Fruit fly (Drosophila melanogaster) whole organism, wandering third instar larva: ENCODE data around the gene CG17141.

Source experiments
- Abd-B ChIP-seq: fragments of >200 bp; optimal IDR thresholded peaks from 2 replicates; lab custom pipeline; 2017; ENCODE audit warnings: missing biosample characterization, missing genetic modification characterization
- CG32264 ChIP-seq: fragments of 200-800 bp; sonication (Bioruptor generic); optimal IDR thresholded peaks from 2 replicates; lab custom pipeline; 2016; ENCODE audit warnings: missing biosample characterization, missing genetic modification characterization
- CG9705 ChIP-seq: fragments of 200-800 bp; sonication (Bioruptor generic); optimal IDR thresholded peaks from 2 replicates; lab custom pipeline; 2018; ENCODE audit warnings: missing biosample characterization, mild to moderate bottlenecking, missing genetic modification characterization
- CrebA ChIP-seq: fragments of 200-800 bp; sonication (Bioruptor generic); optimal IDR thresholded peaks from 2 replicates; lab custom pipeline; 2016; ENCODE audit warnings: missing biosample characterization, mild to moderate bottlenecking, missing genetic modification characterization, borderline replicate concordance
- Dfd ChIP-seq: fragments of >200 bp; optimal IDR thresholded peaks from 2 replicates; lab custom pipeline; 2017; ENCODE audit warnings: missing biosample characterization, missing genetic modification characterization
- Dif ChIP-seq: fragments of 200-275, 200-300 bp; sonication (Bioruptor generic); optimal IDR thresholded peaks from 2 replicates; lab custom pipeline; 2018; ENCODE audit warnings: missing biosample characterization, missing genetic modification characterization; ENCODE audit not compliant: partially characterized antibody
- GATAd ChIP-seq: sonication (Bioruptor generic); optimal IDR thresholded peaks from 2 replicates; lab custom pipeline; 2016; ENCODE audit warnings: missing biosample characterization, missing genetic modification characterization
- HLH106 ChIP-seq: fragments of 200-800 bp; optimal IDR thresholded peaks from 3 replicates; lab custom pipeline; 2019; ENCODE audit warnings: missing biosample characterization, mild to moderate bottlenecking, missing genetic modification characterization, moderate library complexity
- Hnf4 ChIP-seq: fragments of 200-800 bp; sonication (Bioruptor generic); optimal IDR thresholded peaks from 2 replicates; lab custom pipeline; 2016; ENCODE audit warnings: missing biosample characterization, mild to moderate bottlenecking, missing genetic modification characterization
- Hr78 ChIP-seq: fragments of >200 bp; optimal IDR thresholded peaks from 2 replicates; lab custom pipeline; 2017; ENCODE audit warnings: missing biosample characterization, missing genetic modification characterization
- Hr83 ChIP-seq: fragments of 200-300 bp; sonication (Bioruptor generic); optimal IDR thresholded peaks from 2 replicates; lab custom pipeline; 2016; ENCODE audit warnings: missing biosample characterization, mild to moderate bottlenecking, missing genetic modification characterization, moderate library complexity; ENCODE audit not compliant: poor library complexity, severe bottlenecking
- Jra ChIP-seq: sonication (Bioruptor generic); optimal IDR thresholded peaks from 2 replicates; lab custom pipeline; 2016; ENCODE audit warnings: missing biosample characterization, missing genetic modification characterization
- Mio ChIP-seq: sonication (Bioruptor generic); optimal IDR thresholded peaks from 2 replicates; lab custom pipeline; 2016; ENCODE audit warnings: missing biosample characterization, missing genetic modification characterization
- Myc ChIP-seq: fragments of >200 bp; optimal IDR thresholded peaks from 2 replicates; lab custom pipeline; 2017
- N ChIP-seq: fragments of >200 bp; optimal IDR thresholded peaks from 2 replicates; lab custom pipeline; 2018; ENCODE audit warnings: missing biosample characterization, missing external identifiers, missing genetic modification characterization
- OdsH ChIP-seq: fragments of 200-800 bp; sonication (Bioruptor generic); optimal IDR thresholded peaks from 2 replicates; lab custom pipeline; 2016; ENCODE audit warnings: missing biosample characterization, mild to moderate bottlenecking, missing genetic modification characterization
- Rel ChIP-seq, 2 experiments: fragments of 200-800 bp; sonication (Bioruptor generic) in 1 of 2; optimal IDR thresholded peaks; 2 replicates in 1 of 2; 3 replicates in 1 of 2; lab custom pipeline; 2016 to 2019; ENCODE audit warnings: mild to moderate bottlenecking in 2 of 2, missing biosample characterization in 2 of 2, missing genetic modification characterization in 2 of 2, moderate library complexity in 1 of 2
- Sp1 ChIP-seq: fragments of 200-800 bp; sonication (Bioruptor generic); optimal IDR thresholded peaks from 3 replicates; lab custom pipeline; 2019; ENCODE audit warnings: missing biosample characterization, mild to moderate bottlenecking, missing genetic modification characterization, moderate library complexity
- Vsx2 ChIP-seq: fragments of 200-300, 225-300 bp; sonication (Bioruptor generic); optimal IDR thresholded peaks from 2 replicates; lab custom pipeline; 2018; ENCODE audit warnings: missing biosample characterization, missing genetic modification characterization; ENCODE audit not compliant: partially characterized antibody
- br ChIP-seq: fragments of 200-800 bp; sonication (Bioruptor generic); optimal IDR thresholded peaks from 2 replicates; lab custom pipeline; 2016; ENCODE audit warnings: missing biosample characterization, missing genetic modification characterization
- brk ChIP-seq: fragments of 200-800 bp; sonication (Bioruptor generic); optimal IDR thresholded peaks from 2 replicates; lab custom pipeline; 2016; ENCODE audit warnings: missing biosample characterization, mild to moderate bottlenecking, missing genetic modification characterization
- dl ChIP-seq, 2 experiments: fragments of 175-275, 200-275 bp in 1 of 2; fragments of 200-275 bp in 1 of 2; sonication (Bioruptor generic); optimal IDR thresholded peaks; lab custom pipeline; 2018; ENCODE audit warnings: mild to moderate bottlenecking in 2 of 2, missing biosample characterization in 2 of 2, missing genetic modification characterization in 2 of 2, moderate library complexity in 2 of 2; ENCODE audit not compliant: partially characterized antibody in 2 of 2, insufficient read depth in 1 of 2
- dmrt93B ChIP-seq: fragments of 200-800 bp; sonication (Bioruptor generic); optimal IDR thresholded peaks from 2 replicates; lab custom pipeline; 2018; ENCODE audit warnings: missing biosample characterization, mild to moderate bottlenecking, missing genetic modification characterization
- dsf ChIP-seq: sonication (Bioruptor generic); optimal IDR thresholded peaks from 2 replicates; lab custom pipeline; 2016; ENCODE audit warnings: missing biosample characterization, missing genetic modification characterization, borderline replicate concordance
- ey ChIP-seq: fragments of 200-800 bp; sonication (Bioruptor generic); optimal IDR thresholded peaks from 2 replicates; lab custom pipeline; 2016; ENCODE audit warnings: missing biosample characterization, missing genetic modification characterization
- foxo ChIP-seq, 2 experiments: fragments of 200-800 bp; sonication (Bioruptor generic); optimal IDR thresholded peaks; 2 replicates in 1 of 2; 3 replicates in 1 of 2; lab custom pipeline; 2016 to 2017; ENCODE audit warnings: missing biosample characterization in 2 of 2, missing genetic modification characterization in 2 of 2
- fru ChIP-seq: fragments of 200-800 bp; sonication (Bioruptor generic); optimal IDR thresholded peaks from 3 replicates; lab custom pipeline; 2016; ENCODE audit warnings: missing biosample characterization, mild to moderate bottlenecking, missing genetic modification characterization
- h ChIP-seq: fragments of 200-800 bp; sonication (Bioruptor generic); optimal IDR thresholded peaks from 3 replicates; lab custom pipeline; 2016; ENCODE audit warnings: missing biosample characterization, mild to moderate bottlenecking, missing genetic modification characterization
- jim ChIP-seq: fragments of 175-275, 200-325 bp; sonication (Bioruptor generic); optimal IDR thresholded peaks from 2 replicates; lab custom pipeline; 2016; ENCODE audit warnings: missing biosample characterization, mild to moderate bottlenecking, missing genetic modification characterization
- lola ChIP-seq: fragments of >200 bp; optimal IDR thresholded peaks from 2 replicates; lab custom pipeline; 2017; ENCODE audit warnings: missing biosample characterization, missing genetic modification characterization
- pan ChIP-seq: fragments of >200 bp; optimal IDR thresholded peaks from 2 replicates; lab custom pipeline; 2017
- psq ChIP-seq: fragments of 200-800 bp; sonication (Bioruptor generic); optimal IDR thresholded peaks from 3 replicates; lab custom pipeline; 2017; ENCODE audit warnings: missing biosample characterization, mild to moderate bottlenecking, missing genetic modification characterization, moderate library complexity
- rgr ChIP-seq: fragments of 200-800 bp; sonication (Bioruptor generic); optimal IDR thresholded peaks from 3 replicates; lab custom pipeline; 2016; ENCODE audit warnings: missing biosample characterization, mild to moderate bottlenecking, missing genetic modification characterization
- sage ChIP-seq: fragments of 200-800 bp; sonication (Bioruptor generic); optimal IDR thresholded peaks from 2 replicates; lab custom pipeline; 2016; ENCODE audit warnings: missing biosample characterization, mild to moderate bottlenecking, missing genetic modification characterization
- sv ChIP-seq: fragments of 200-800 bp; sonication (Bioruptor generic); optimal IDR thresholded peaks from 3 replicates; lab custom pipeline; 2016; ENCODE audit warnings: missing biosample characterization, missing genetic modification characterization
- tai ChIP-seq: sonication (Bioruptor generic); optimal IDR thresholded peaks from 2 replicates; lab custom pipeline; 2016; ENCODE audit warnings: missing biosample characterization, missing genetic modification characterization
- usp ChIP-seq: fragments of >200 bp; optimal IDR thresholded peaks from 2 replicates; lab custom pipeline; 2017; ENCODE audit warnings: missing biosample characterization, missing genetic modification characterization
- woc ChIP-seq: sonication (Bioruptor generic); optimal IDR thresholded peaks from 2 replicates; lab custom pipeline; 2016; ENCODE audit warnings: missing biosample characterization, mild to moderate bottlenecking, missing genetic modification characterization

CG17141 gene

dm6 chr3R:22726031-22726770 is 21.2 kb downstream of the CG17141 start, which contains the start of gene RNF220:
Gene RNF220, minus strand, starts transcription at chr3R:22726414.
- TF ChIP-seq pan (lab: Kevin White, UChicago): no peak
- no peak for TF ChIP-seq CG32264 (GFP tag; lab: Kevin White, UChicago)
- peak; percentile 30 for TF ChIP-seq HLH106 (tag; lab: Kevin White, UChicago)
- peak; percentile 15 for TF ChIP-seq fru
- peak; percentile 32 for TF ChIP-seq Myc
- TF ChIP-seq woc (GFP tag; lab: Kevin White, UChicago): no peak

dm6 chr3R:22724149-22724973 is 23.0 kb downstream of the CG17141 start, which contains the start of gene Irp-1A:
Gene Irp-1A, minus strand, starts transcription at chr3R:22724587.
- TF ChIP-seq dmrt93B (GFP tag; lab: Kevin White, UChicago) (peak; percentile 3), fru (peak; percentile 51), Jra (peak; percentile 40), dl (GFP tag; optimal IDR thresholded peaks at IDR 0.05; lab: Kevin White, UChicago; ENCODE audit: insufficient read depth in 1 of 2, partially characterized antibody in 2 of 2) (no peak), Dfd (GFP tag; lab: Kevin White, UChicago) (no peak), ey (GFP tag; lab: Kevin White, UChicago) (peak; percentile 23), psq (GFP tag; lab: Kevin White, UChicago) (peak; percentile 62), brk (GFP tag; lab: Kevin White, UChicago) (no peak), jim (GFP tag; lab: Kevin White, UChicago) (no peak), Vsx2 (GFP tag; lab: Kevin White, UChicago) (no peak), pan (lab: Kevin White, UChicago) (no peak), tai (GFP tag; lab: Kevin White, UChicago) (no peak), h (peak; percentile 54), foxo (GFP tag; optimal IDR thresholded peaks at IDR 0.05; lab: Kevin White, UChicago) (peak in 1 of 2 experiments; percentile 73), Dif (GFP tag; lab: Kevin White, UChicago) (no peak), HLH106 (tag; lab: Kevin White, UChicago) (peak; percentile 68), br (GFP tag; lab: Kevin White, UChicago) (peak; percentile 16), Hr83 (GFP tag; lab: Kevin White, UChicago) (peak; percentile 80), CrebA (GFP tag; lab: Kevin White, UChicago) (no peak), CG9705 (GFP tag; lab: Kevin White, UChicago) (peak; percentile 3), Hr78 (GFP tag; lab: Kevin White, UChicago) (no peak), OdsH (GFP tag; lab: Kevin White, UChicago) (peak; percentile 54), rgr (peak; percentile 72), Mio (GFP tag; lab: Kevin White, UChicago) (no peak), usp (GFP tag; lab: Kevin White, UChicago) (no peak), woc (GFP tag; lab: Kevin White, UChicago) (peak; percentile 63), CG32264 (GFP tag; lab: Kevin White, UChicago) (peak; percentile 27), lola (GFP tag; lab: Kevin White, UChicago) (no peak), sage (GFP tag; lab: Kevin White, UChicago) (peak; percentile 9), Myc (peak; percentile 26), Hnf4 (no peak), N (no peak), sv (GFP tag; lab: Kevin White, UChicago) (peak; percentile 55), Abd-B (GFP tag; lab: Kevin White, UChicago) (no peak), Rel (GFP tag; optimal IDR thresholded peaks at IDR 0.05; lab: Kevin White, UChicago) (no peak), Rel (tag; optimal IDR thresholded peaks at IDR 0.05; lab: Kevin White, UChicago) (peak; percentile 37), GATAd (GFP tag; lab: Kevin White, UChicago) (no peak), Sp1 (peak; percentile 75), dsf (peak; percentile 4)
